Worm (Caenorhabditis elegans) whole organism, L1 larva: ENCODE results near the gene str-262.

Experiments
- ama-1 ChIP-seq: fragments of 150-350 bp; optimal IDR thresholded peaks from 2 replicates; lab custom pipeline; 2014
- jun-1 ChIP-seq: fragments of 150-350 bp; optimal IDR thresholded peaks from 2 replicates; lab custom pipeline; 2014; ENCODE audit warnings: missing biosample characterization, missing genetic modification reagents, missing genetic modification characterization
- lin-39 ChIP-seq: fragments of 150-350 bp; optimal IDR thresholded peaks from 2 replicates; lab custom pipeline; 2014; ENCODE audit warnings: missing biosample characterization, missing genetic modification reagents, missing genetic modification characterization
- pag-3 ChIP-seq: sonication (generic microtip); optimal IDR thresholded peaks from 2 replicates; lab custom pipeline; 2017; ENCODE audit warnings: missing genetic modification characterization, mild to moderate bottlenecking, missing compliant biosample characterization, antibody characterized with exemption, borderline replicate concordance; ENCODE audit not compliant: insufficient read depth
- snpc-4 ChIP-seq: fragments of 150-350 bp; optimal IDR thresholded peaks from 2 replicates; lab custom pipeline; 2014; ENCODE audit warnings: missing biosample characterization, missing genetic modification characterization
- ztf-4 ChIP-seq: fragments of 150-350 bp; optimal IDR thresholded peaks from 2 replicates; lab custom pipeline; 2014; ENCODE audit warnings: missing biosample characterization, missing genetic modification characterization

DNA sequence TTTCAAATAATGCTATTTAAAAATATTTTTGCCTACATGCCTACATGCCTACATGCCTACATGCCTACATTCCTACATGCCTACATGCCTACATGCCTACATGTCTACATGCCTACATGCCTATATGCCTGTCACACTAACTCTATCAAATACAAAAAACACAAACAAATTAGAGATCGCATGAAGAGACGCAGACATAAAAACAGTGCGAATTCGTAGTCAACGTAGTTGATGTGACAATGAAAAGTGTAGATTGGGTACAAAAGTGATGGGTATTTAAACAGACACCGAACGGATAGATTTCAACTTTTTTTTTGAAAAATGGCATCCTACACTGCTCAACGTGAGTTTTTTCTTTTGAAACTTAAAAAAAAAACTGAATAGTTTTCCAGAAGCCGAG, 24.7 kb upstream of the str-262 start, which contains the start of gene R09E12.9:
- TF ChIP-seq jun-1 (tag; lab: Kevin White, UChicago), result no peak
- TF ChIP-seq pag-3 (tag; lab: Kevin White, UChicago), result no peak
- no peak for TF ChIP-seq ztf-4 (tag; lab: Kevin White, UChicago)
- no peak for TF ChIP-seq ama-1 (lab: Kevin White, UChicago)
- TF ChIP-seq lin-39 (tag; lab: Kevin White, UChicago), result no peak
- no peak for TF ChIP-seq snpc-4 (tag; lab: Kevin White, UChicago)
